Worm (Caenorhabditis elegans): ENCODE measurements around the gene lap-2.

- TF ChIP-seq ceh-62 (tag; optimal IDR thresholded peaks at IDR 0.05) (no peak), R02D3.7 (tag; optimal IDR thresholded peaks at IDR 0.05) (no peak), zag-1 (tag; optimal IDR thresholded peaks at IDR 0.05) (no peak), pqm-1 (tag; optimal IDR thresholded peaks at IDR 0.05) (no peak), ama-1 (optimal IDR thresholded peaks at IDR 0.05) (no peak), ZK546.5 (tag; optimal IDR thresholded peaks at IDR 0.05) (no peak), nhr-28 (tag; optimal IDR thresholded peaks at IDR 0.05) (no peak), Y5F2A.4 (GFP tag; optimal IDR thresholded peaks at IDR 0.05) (no peak), egl-27 (tag; optimal IDR thresholded peaks at IDR 0.05) (no peak), unc-62 (GFP tag; optimal IDR thresholded peaks at IDR 0.05 in 1 of 2) (no peak), unc-62 (tag; optimal IDR thresholded peaks at IDR 0.05) (no peak), mdt-29 (GFP tag; IDR thresholded peaks at IDR 0.05) (no peak)
These were observed 39.1 kb upstream of the lap-2 start for ce11 chrV:13004374-13004773.
